Worm (Caenorhabditis elegans) whole organism, early embryonic: ENCODE data around the gene T22G5.1.

Experiments used
- B0310.2 ChIP-seq: sonication (generic microtip); optimal IDR thresholded peaks from 2 replicates; lab custom pipeline; 2016; ENCODE audit warnings: mild to moderate bottlenecking, missing genetic modification characterization, missing compliant biosample characterization
- F13C5.2 ChIP-seq: sonication (generic microtip); optimal IDR thresholded peaks from 2 replicates; lab custom pipeline; 2017; ENCODE audit warnings: mild to moderate bottlenecking, missing genetic modification characterization, inconsistent platforms, missing compliant biosample characterization
- aly-1 ChIP-seq: sonication (generic microtip); optimal IDR thresholded peaks from 2 replicates; lab custom pipeline; 2016; ENCODE audit warnings: missing genetic modification characterization, missing compliant biosample characterization
- ama-1 ChIP-seq: fragments of 150-350 bp; optimal IDR thresholded peaks from 2 replicates; lab custom pipeline; 2014
- ceh-13 ChIP-seq: fragments of 200-800 bp; sonication (Bioruptor generic); optimal IDR thresholded peaks from 2 replicates; lab custom pipeline; 2018; ENCODE audit warnings: mild to moderate bottlenecking, missing genetic modification characterization, missing compliant biosample characterization
- ceh-36 ChIP-seq: sonication (generic microtip); optimal IDR thresholded peaks from 2 replicates; lab custom pipeline; 2016; ENCODE audit warnings: missing genetic modification characterization, inconsistent platforms, missing compliant biosample characterization
- ets-7 ChIP-seq: sonication (generic microtip); optimal IDR thresholded peaks from 2 replicates; lab custom pipeline; 2016; ENCODE audit warnings: missing genotype, missing genetic modification characterization, missing compliant biosample characterization
- flt-1 ChIP-seq: fragments of 200-800 bp; sonication (Bioruptor generic); IDR thresholded peaks from 2 replicates; pipeline ENCODE4 v1.3.6; 2022; ENCODE audit warnings: missing genetic modification characterization, missing compliant biosample characterization
- hmbx-1 ChIP-seq: sonication (generic microtip); optimal IDR thresholded peaks from 2 replicates; lab custom pipeline; 2016; ENCODE audit warnings: mild to moderate bottlenecking, missing genetic modification characterization, missing compliant biosample characterization
- hmg-4 ChIP-seq: fragments of 200-800 bp; sonication (Bioruptor generic); optimal IDR thresholded peaks from 2 replicates; lab custom pipeline; 2018; ENCODE audit warnings: mild to moderate bottlenecking, missing genetic modification characterization, missing compliant biosample characterization
- hnd-1 ChIP-seq: sonication (generic microtip); optimal IDR thresholded peaks from 2 replicates; lab custom pipeline; 2016; ENCODE audit warnings: missing genetic modification characterization, missing compliant biosample characterization
- pes-1 ChIP-seq: fragments of 200-800 bp; sonication (Bioruptor generic); IDR thresholded peaks from 2 replicates; pipeline ENCODE4 v1.3.6; 2022; ENCODE audit warnings: missing genetic modification reagents, missing genetic modification characterization, missing compliant biosample characterization
- scrt-1 ChIP-seq: fragments of 200-800 bp; sonication (Bioruptor generic); IDR thresholded peaks from 2 replicates; pipeline ENCODE4 v1.3.6; 2022; ENCODE audit warnings: missing genetic modification characterization, missing compliant biosample characterization
- sea-1 ChIP-seq: fragments of 200-800 bp; sonication (Bioruptor generic); conservative IDR thresholded peaks from 2 replicates; pipeline ENCODE4 v1.3.6; 2022; ENCODE audit warnings: missing genetic modification characterization, missing compliant biosample characterization
- tbx-11 ChIP-seq: fragments of 200-800 bp; sonication (Bioruptor generic); IDR thresholded peaks from 2 replicates; pipeline ENCODE4 v1.3.6; 2022; ENCODE audit warnings: missing genetic modification characterization, missing compliant biosample characterization
- tbx-37 ChIP-seq: fragments of 200-800 bp; sonication (Bioruptor generic); conservative IDR thresholded peaks from 2 replicates; pipeline ENCODE4 v1.3.6; 2022; ENCODE audit warnings: missing genetic modification reagents, missing genetic modification characterization, missing compliant biosample characterization
- tra-4 ChIP-seq: sonication (generic microtip); optimal IDR thresholded peaks from 2 replicates; lab custom pipeline; 2017; ENCODE audit warnings: missing genetic modification characterization, missing compliant biosample characterization

T22G5.1 gene

ce11 chrV:13892457-13893375, 16.1 kb downstream of the T22G5.1 start, which contains the start of gene sptl-3:
TSS of gene sptl-3 (plus strand) at chrV:13893325.
- TF ChIP-seq flt-1 (GFP tag; lab: Robert Waterston, UW): no peak
- no peak for TF ChIP-seq hmbx-1
- no peak for TF ChIP-seq tbx-37 (GFP tag; lab: Robert Waterston, UW)
- TF ChIP-seq ceh-13 (GFP tag; lab: Kevin White, UChicago): no peak
- no peak for TF ChIP-seq tra-4 (tag; lab: Kevin White, UChicago)
- TF ChIP-seq ama-1 (lab: Kevin White, UChicago): no peak
- TF ChIP-seq scrt-1: no peak
- no peak for TF ChIP-seq F13C5.2 (tag; lab: Kevin White, UChicago)
- no peak for TF ChIP-seq ets-7
- no peak for TF ChIP-seq ceh-36 (tag; lab: Kevin White, UChicago)
- no peak for TF ChIP-seq tbx-11 (GFP tag; lab: Robert Waterston, UW)
- no peak for TF ChIP-seq pes-1 (GFP tag; lab: Robert Waterston, UW)
- TF ChIP-seq aly-1 (tag; lab: Kevin White, UChicago): no peak
- TF ChIP-seq B0310.2 (tag; lab: Kevin White, UChicago): no peak

- no peak for TF ChIP-seq B0310.2 (tag; lab: Kevin White, UChicago)
- no peak for TF ChIP-seq ama-1 (lab: Kevin White, UChicago)
- no peak for TF ChIP-seq ceh-13 (GFP tag; lab: Kevin White, UChicago)
Measured at ce11 chrV:13893583-13893982, 17.0 kb downstream of the T22G5.1 start.

ce11 chrV:13898356-13898755, 21.7 kb downstream of the T22G5.1 start, which contains the start of gene cyp-35C1:
TSS of gene cyp-35C1 (minus strand) at chrV:13898487.
- TF ChIP-seq ama-1 (lab: Kevin White, UChicago) (no peak), aly-1 (tag; lab: Kevin White, UChicago) (no peak), tbx-11 (GFP tag; lab: Robert Waterston, UW) (no peak), hmbx-1 (no peak), pes-1 (GFP tag; lab: Robert Waterston, UW) (no peak), ceh-36 (tag; lab: Kevin White, UChicago) (no peak), scrt-1 (no peak), B0310.2 (tag; lab: Kevin White, UChicago) (no peak), tbx-37 (GFP tag; lab: Robert Waterston, UW) (no peak), ceh-13 (GFP tag; lab: Kevin White, UChicago) (no peak), hmg-4 (GFP tag; lab: Kevin White, UChicago) (no peak), flt-1 (GFP tag; lab: Robert Waterston, UW) (no peak), hnd-1 (tag; lab: Kevin White, UChicago) (no peak), ets-7 (no peak), sea-1 (GFP tag; lab: Robert Waterston, UW) (no peak), tra-4 (tag; lab: Kevin White, UChicago) (no peak)

DNA sequence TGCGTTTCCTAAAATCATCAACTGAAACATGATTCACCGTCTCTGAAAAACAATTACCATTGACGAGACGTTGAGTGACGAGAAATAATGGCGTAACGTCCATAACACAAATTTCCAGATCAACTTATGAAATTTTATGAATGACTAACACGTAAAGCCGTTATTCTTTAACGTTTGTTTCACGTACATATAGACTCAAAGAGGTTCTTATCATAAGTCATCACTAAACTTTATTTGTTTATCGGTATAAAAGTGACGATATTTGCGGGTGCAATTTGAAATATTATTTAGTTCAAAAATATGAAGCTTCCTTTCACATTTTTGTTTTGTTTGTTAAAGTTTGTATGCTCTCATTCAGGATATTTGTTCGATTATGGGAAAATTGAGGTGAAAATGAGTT, 22.6 kb downstream of the T22G5.1 start, which contains the start of gene oac-3:
Gene oac-3 (plus strand): TSS at position 301 of the 400 bp plus-strand sequence.
- TF ChIP-seq tbx-37 (GFP tag; lab: Robert Waterston, UW): no peak
- no peak for TF ChIP-seq ceh-36 (tag; lab: Kevin White, UChicago)
- TF ChIP-seq aly-1 (tag; lab: Kevin White, UChicago): no peak
- TF ChIP-seq hmg-4 (GFP tag; lab: Kevin White, UChicago): no peak

DNA sequence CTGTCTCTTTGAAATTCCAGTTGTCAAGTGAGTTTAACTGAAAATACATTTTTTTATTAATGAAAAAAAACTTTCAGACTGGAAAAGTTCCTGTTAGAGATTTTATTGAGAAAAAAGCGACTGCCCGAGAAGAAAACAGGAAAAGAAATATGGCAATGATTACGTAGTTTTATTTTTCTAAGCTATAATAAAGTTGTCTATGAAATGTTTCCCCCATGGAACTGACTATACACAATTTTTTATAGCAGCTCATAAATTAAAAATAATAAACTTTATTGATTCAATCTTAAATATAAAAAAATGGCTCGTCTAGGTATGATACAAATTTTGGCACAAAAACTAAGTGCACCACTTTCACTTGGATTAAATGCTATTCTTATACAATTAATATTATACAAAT, 25.9 kb downstream of the T22G5.1 start, which contains the start of gene C06B3.1:
Gene C06B3.1 (plus strand): TSS at position 301 of the 400 bp plus-strand sequence.
- no peak for TF ChIP-seq ets-7
- no peak for TF ChIP-seq hmg-4 (GFP tag; lab: Kevin White, UChicago)

- TF ChIP-seq F13C5.2 (tag; lab: Kevin White, UChicago): no peak
- TF ChIP-seq ceh-36 (tag; lab: Kevin White, UChicago): no peak
- TF ChIP-seq scrt-1: no peak
- no peak for TF ChIP-seq ceh-13 (GFP tag; lab: Kevin White, UChicago)
- TF ChIP-seq tbx-37 (GFP tag; lab: Robert Waterston, UW): no peak
- no peak for TF ChIP-seq sea-1 (GFP tag; lab: Robert Waterston, UW)
- TF ChIP-seq hmbx-1: no peak
- no peak for TF ChIP-seq B0310.2 (tag; lab: Kevin White, UChicago)
- TF ChIP-seq ets-7: no peak
- TF ChIP-seq ama-1 (lab: Kevin White, UChicago): no peak
- TF ChIP-seq tbx-11 (GFP tag; lab: Robert Waterston, UW): no peak
- TF ChIP-seq pes-1 (GFP tag; lab: Robert Waterston, UW): no peak
- no peak for TF ChIP-seq tra-4 (tag; lab: Kevin White, UChicago)
- no peak for TF ChIP-seq aly-1 (tag; lab: Kevin White, UChicago)
- TF ChIP-seq flt-1 (GFP tag; lab: Robert Waterston, UW): no peak
Measured at ce11 chrV:13904446-13904845, 27.8 kb downstream of the T22G5.1 start, which contains the start of gene stdh-3. TSS of gene stdh-3 (plus strand) at chrV:13904611.

DNA sequence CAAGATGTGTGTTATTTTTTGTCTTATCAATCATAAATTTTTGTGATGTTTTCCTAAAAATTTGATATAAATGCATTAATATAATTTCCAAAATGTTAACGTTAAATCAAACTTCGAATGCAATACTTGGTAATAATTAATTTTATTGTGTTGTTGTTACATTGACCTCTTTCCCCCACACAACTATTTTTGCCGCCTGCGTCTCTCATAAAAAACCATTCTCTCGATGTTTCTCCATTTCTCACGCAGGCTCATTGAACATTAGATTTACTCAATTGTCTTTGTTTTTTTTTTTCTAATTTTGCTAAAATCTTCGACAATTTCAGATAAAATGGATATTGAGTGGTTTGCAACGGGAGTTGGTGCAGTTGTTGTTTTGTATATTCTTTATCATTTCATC, 29.5 kb downstream of the T22G5.1 start, which contains the start of gene stdh-1:
Gene stdh-1 (plus strand): TSS at position 327 of the 400 bp plus-strand sequence.
- TF ChIP-seq tbx-37 (GFP tag; lab: Robert Waterston, UW) (no peak), tra-4 (tag; lab: Kevin White, UChicago) (no peak), tbx-11 (GFP tag; lab: Robert Waterston, UW) (no peak), hmg-4 (GFP tag; lab: Kevin White, UChicago) (no peak), ets-7 (no peak), pes-1 (GFP tag; lab: Robert Waterston, UW) (no peak), flt-1 (GFP tag; lab: Robert Waterston, UW) (no peak), hmbx-1 (no peak), ama-1 (lab: Kevin White, UChicago) (no peak), F13C5.2 (tag; lab: Kevin White, UChicago) (no peak), ceh-36 (tag; lab: Kevin White, UChicago) (no peak), hnd-1 (tag; lab: Kevin White, UChicago) (no peak), scrt-1 (no peak)
